Fruit fly (Drosophila melanogaster): Measurements from ENCODE around the gene CG17959.

dm6 chrX:2918551-2918950 lies 28.3 kb upstream of the CG17959 start:
- TF ChIP-seq CG12768 (GFP tag; optimal IDR thresholded peaks at IDR 0.05) (no peak), ovo (GFP tag; optimal IDR thresholded peaks at IDR 0.05) (no peak), toe (GFP tag; optimal IDR thresholded peaks at IDR 0.05) (no peak), cic (GFP tag; optimal IDR thresholded peaks at IDR 0.05) (no peak), CG33017 (tag; optimal IDR thresholded peaks at IDR 0.05) (no peak), pad (GFP tag; optimal IDR thresholded peaks at IDR 0.05) (no peak), Hr96 (GFP tag; optimal IDR thresholded peaks at IDR 0.05) (no peak), CG11617 (GFP tag; optimal IDR thresholded peaks at IDR 0.05) (no peak), Crg-1 (GFP tag; optimal IDR thresholded peaks at IDR 0.05) (no peak), kay (GFP tag; ENCODE audit: borderline replicate concordance) (no peak), cnc (optimal IDR thresholded peaks at IDR 0.05) (no peak), Mnt (GFP tag; optimal IDR thresholded peaks at IDR 0.05) (no peak), CG7101 (tag; optimal IDR thresholded peaks at IDR 0.05) (no peak), CG14711 (tag; optimal IDR thresholded peaks at IDR 0.05) (no peak)
